Worm (Caenorhabditis elegans) whole organism, L4 larva: Measurements from ENCODE around the gene rps-16.

Source experiments
- D1046.2 ChIP-seq: fragments of 200-800 bp; sonication (Bioruptor generic); IDR thresholded peaks from 2 replicates; pipeline ENCODE4 v1.3.6; 2022; ENCODE audit warnings: missing genetic modification characterization, missing compliant biosample characterization
- F49E8.2 ChIP-seq: sonication (generic microtip); optimal IDR thresholded peaks from 2 replicates; lab custom pipeline; 2016; ENCODE audit warnings: missing compliant biosample characterization, mild to moderate bottlenecking, missing genetic modification characterization, borderline replicate concordance
- R02D3.7 ChIP-seq: fragments of 150-350 bp; sonication (generic microtip); optimal IDR thresholded peaks from 3 replicates; lab custom pipeline; 2014; ENCODE audit warnings: missing biosample characterization, missing genetic modification characterization
- T20F7.1 ChIP-seq: fragments of 200-800 bp; sonication (Bioruptor generic); optimal IDR thresholded peaks from 2 replicates; lab custom pipeline; 2018; ENCODE audit warnings: mild to moderate bottlenecking, missing genetic modification characterization, missing compliant biosample characterization
- Y48G9A.11 ChIP-seq: fragments of 200-800 bp; sonication (Bioruptor generic); IDR thresholded peaks from 2 replicates; pipeline ENCODE4 v1.3.6; 2022; ENCODE audit warnings: missing genetic modification reagents, missing genetic modification characterization, missing compliant biosample characterization
- Y5F2A.4 ChIP-seq: fragments of 200-800 bp; sonication (Bioruptor generic); optimal IDR thresholded peaks from 2 replicates; lab custom pipeline; 2018; ENCODE audit warnings: mild to moderate bottlenecking, missing genetic modification characterization, missing compliant biosample characterization
- ZK337.2 ChIP-seq: fragments of 200-800 bp; sonication (Bioruptor generic); IDR thresholded peaks from 2 replicates; pipeline ENCODE4 v1.3.6; 2022; ENCODE audit warnings: missing genetic modification reagents, missing genetic modification characterization, missing compliant biosample characterization
- ZK546.5 ChIP-seq, 2 experiments: sonication (generic microtip); optimal IDR thresholded peaks; 2 replicates each; lab custom pipeline; 2017; ENCODE audit warnings: missing biosample characterization in 2 of 2, missing genetic modification characterization in 2 of 2
- aha-1 ChIP-seq: fragments of 150-350 bp; peaks from one replicate; lab custom pipeline; 2014; ENCODE audit warnings: missing biosample characterization, missing genetic modification characterization
- aly-2 ChIP-seq: sonication (generic microtip); optimal IDR thresholded peaks from 2 replicates; lab custom pipeline; 2018; ENCODE audit warnings: missing biosample characterization, missing genetic modification characterization
- attf-4 ChIP-seq: sonication (generic microtip); optimal IDR thresholded peaks from 3 replicates; lab custom pipeline; 2017; ENCODE audit warnings: missing biosample characterization, missing genetic modification characterization
- ceh-20 ChIP-seq: fragments of 200-800 bp; sonication (Bioruptor generic); IDR thresholded peaks from 2 replicates; pipeline ENCODE4 v1.3.6; 2022; ENCODE audit warnings: missing genetic modification reagents, missing genetic modification characterization, missing compliant biosample characterization
- ceh-44 ChIP-seq: fragments of 200-800 bp; sonication (Bioruptor generic); IDR thresholded peaks from 2 replicates; pipeline ENCODE4 v1.3.6; 2022; ENCODE audit warnings: missing genetic modification reagents, missing genetic modification characterization, missing compliant biosample characterization
- ceh-62 ChIP-seq: sonication (generic microtip); optimal IDR thresholded peaks from 2 replicates; lab custom pipeline; 2017; ENCODE audit warnings: missing biosample characterization, missing genetic modification characterization
- ces-1 ChIP-seq: fragments of 150-350 bp; sonication (generic microtip); optimal IDR thresholded peaks from 4 replicates; lab custom pipeline; 2014; ENCODE audit warnings: missing biosample characterization, missing genetic modification reagents, missing genetic modification characterization
- ctbp-1 ChIP-seq: fragments of 200-800 bp; sonication (Bioruptor generic); IDR thresholded peaks from 2 replicates; pipeline ENCODE4 v1.3.6; 2022; ENCODE audit warnings: missing genetic modification reagents, missing genetic modification characterization, missing compliant biosample characterization
- daf-19 ChIP-seq: fragments of 200-800 bp; sonication (Bioruptor generic); conservative IDR thresholded peaks from 2 replicates; pipeline ENCODE4 v1.3.6; 2022; ENCODE audit warnings: missing genetic modification characterization, missing compliant biosample characterization
- dmd-8 ChIP-seq: fragments of 200-800 bp; sonication (Bioruptor generic); IDR thresholded peaks from 2 replicates; pipeline ENCODE4 v1.3.6; 2022; ENCODE audit warnings: missing genetic modification characterization, missing compliant biosample characterization
- duxl-1 ChIP-seq: sonication (generic microtip); optimal IDR thresholded peaks from 2 replicates; lab custom pipeline; 2016; ENCODE audit warnings: mild to moderate bottlenecking, missing genetic modification characterization, moderate library complexity, missing compliant biosample characterization; ENCODE audit not compliant: poor library complexity
- egl-43 ChIP-seq: fragments of 200-800 bp; sonication (Bioruptor generic); IDR thresholded peaks from 2 replicates; pipeline ENCODE4 v1.3.6; 2022; ENCODE audit warnings: missing genetic modification reagents, missing genetic modification characterization, missing compliant biosample characterization
- fkh-10 ChIP-seq: fragments of 150-350 bp; optimal IDR thresholded peaks from 2 replicates; lab custom pipeline; 2014; ENCODE audit warnings: missing biosample characterization, missing genetic modification reagents, missing genetic modification characterization
- fos-1 ChIP-seq: fragments of 150-350 bp; optimal IDR thresholded peaks from 2 replicates; lab custom pipeline; 2014; ENCODE audit warnings: missing biosample characterization, missing genetic modification characterization
- hlh-11 ChIP-seq: fragments of 200-800 bp; sonication (Bioruptor generic); optimal IDR thresholded peaks from 2 replicates; lab custom pipeline; 2018; ENCODE audit warnings: mild to moderate bottlenecking, missing genetic modification characterization, missing compliant biosample characterization
- hlh-30 ChIP-seq: sonication (generic microtip); optimal IDR thresholded peaks from 2 replicates; lab custom pipeline; 2017; ENCODE audit warnings: antibody characterized with exemption, mild to moderate bottlenecking, missing genetic modification characterization, missing compliant biosample characterization; ENCODE audit not compliant: insufficient read depth
- hmg-1.1 ChIP-seq: fragments of 200-800 bp; sonication (Bioruptor generic); IDR thresholded peaks from 2 replicates; pipeline ENCODE4 v1.3.6; 2022; ENCODE audit warnings: missing genetic modification reagents, missing genetic modification characterization, missing compliant biosample characterization
- jun-1 ChIP-seq: fragments of 150-350 bp; optimal IDR thresholded peaks from 2 replicates; lab custom pipeline; 2014; ENCODE audit warnings: missing biosample characterization, missing genetic modification reagents, missing genetic modification characterization
- lim-7 ChIP-seq: fragments of 200-800 bp; sonication (Bioruptor generic); IDR thresholded peaks from 2 replicates; pipeline ENCODE4 v1.3.6; 2022; ENCODE audit warnings: missing genetic modification characterization, missing compliant biosample characterization
- lin-15B ChIP-seq: fragments of 150-350 bp; sonication (generic microtip); optimal IDR thresholded peaks from 3 replicates; lab custom pipeline; 2014; ENCODE audit warnings: missing biosample characterization, missing genetic modification characterization
- madf-9 ChIP-seq: fragments of 200-800 bp; sonication (Bioruptor generic); conservative IDR thresholded peaks from 2 replicates; pipeline ENCODE4 v1.3.6; 2022; ENCODE audit warnings: missing genetic modification reagents, missing genetic modification characterization, missing compliant biosample characterization
- mdl-1 ChIP-seq, 2 experiments: fragments of 150-350 bp in 1 of 2; sonication (generic microtip) in 1 of 2; optimal IDR thresholded peaks; 2 replicates each; lab custom pipeline; 2014 to 2017; ENCODE audit warnings: missing biosample characterization in 2 of 2, missing genetic modification characterization in 2 of 2
- mxl-2 ChIP-seq: fragments of 200-800 bp; sonication (Bioruptor generic); conservative IDR thresholded peaks from 2 replicates; pipeline ENCODE4 v1.3.6; 2022; ENCODE audit warnings: missing genetic modification reagents, missing genetic modification characterization, missing compliant biosample characterization
- nhr-11 ChIP-seq: fragments of 150-350 bp; optimal IDR thresholded peaks from 2 replicates; lab custom pipeline; 2014; ENCODE audit warnings: missing biosample characterization, missing genetic modification characterization
- nhr-237 ChIP-seq: sonication (generic microtip); optimal IDR thresholded peaks from 2 replicates; lab custom pipeline; 2017; ENCODE audit warnings: missing biosample characterization, missing genetic modification characterization
- nhr-28 ChIP-seq: fragments of 150-350 bp; optimal IDR thresholded peaks from 2 replicates; lab custom pipeline; 2014; ENCODE audit warnings: missing biosample characterization, missing genetic modification characterization
- nhr-41 ChIP-seq: fragments of 200-800 bp; sonication (Bioruptor generic); IDR thresholded peaks from 2 replicates; pipeline ENCODE4 v1.3.6; 2022; ENCODE audit warnings: missing genetic modification reagents, missing genetic modification characterization, missing compliant biosample characterization
- nhr-48 ChIP-seq: sonication (generic microtip); optimal IDR thresholded peaks from 2 replicates; lab custom pipeline; 2016; ENCODE audit warnings: mild to moderate bottlenecking, missing genetic modification characterization, missing compliant biosample characterization
- nhr-6 ChIP-seq: fragments of 150-350 bp; optimal IDR thresholded peaks from 2 replicates; lab custom pipeline; 2014; ENCODE audit warnings: missing biosample characterization, missing genetic modification characterization
- nhr-77 ChIP-seq: fragments of 150-350 bp; optimal IDR thresholded peaks from 2 replicates; lab custom pipeline; 2014; ENCODE audit warnings: missing biosample characterization, missing genetic modification characterization
- pha-4 ChIP-seq, 2 experiments: fragments of 150-350 bp in 1 of 2; fragments of 200-800 bp in 1 of 2; sonication (Bioruptor generic) in 1 of 2; IDR thresholded peaks in 1 of 2; optimal IDR thresholded peaks in 1 of 2; 2 replicates each; pipeline versions ENCODE4 v1.3.6 to Lab custom; 2014 to 2022; ENCODE audit warnings: missing genetic modification characterization in 2 of 2, missing genetic modification reagents in 2 of 2, missing biosample characterization in 1 of 2, missing compliant biosample characterization in 1 of 2
- pqm-1 ChIP-seq: sonication (generic microtip); optimal IDR thresholded peaks from 2 replicates; lab custom pipeline; 2017; ENCODE audit warnings: missing biosample characterization, missing genetic modification characterization
- rbr-2 ChIP-seq: sonication (generic microtip); optimal IDR thresholded peaks from 2 replicates; lab custom pipeline; 2016; ENCODE audit warnings: missing genotype, missing genetic modification characterization, missing compliant biosample characterization
- saeg-2 ChIP-seq: fragments of 200-800 bp; sonication (Bioruptor generic); IDR thresholded peaks from 2 replicates; pipeline ENCODE4 v1.3.6; 2022; ENCODE audit warnings: missing genetic modification reagents, missing genetic modification characterization, missing compliant biosample characterization
- spr-3 ChIP-seq: fragments of 200-800 bp; sonication (Bioruptor generic); optimal IDR thresholded peaks from 2 replicates; lab custom pipeline; 2018; ENCODE audit warnings: mild to moderate bottlenecking, missing genetic modification characterization, missing compliant biosample characterization
- tag-97 ChIP-seq: fragments of 200-800 bp; sonication (Bioruptor generic); IDR thresholded peaks from 2 replicates; pipeline ENCODE4 v1.3.6; 2022; ENCODE audit warnings: missing genetic modification characterization, missing compliant biosample characterization
- tra-1 ChIP-seq: fragments of 200-800 bp; sonication (Bioruptor generic); IDR thresholded peaks from 2 replicates; pipeline ENCODE4 v1.3.6; 2022; ENCODE audit warnings: missing genetic modification reagents, missing genetic modification characterization, missing compliant biosample characterization
- unc-130 ChIP-seq: sonication (generic microtip); optimal IDR thresholded peaks from 2 replicates; lab custom pipeline; 2016; ENCODE audit warnings: missing genetic modification reagents, missing genetic modification characterization, missing compliant biosample characterization
- vab-7 ChIP-seq: fragments of 200-800 bp; sonication (Bioruptor generic); IDR thresholded peaks from 2 replicates; pipeline ENCODE4 v1.3.6; 2022; ENCODE audit warnings: missing genetic modification reagents, missing genetic modification characterization, missing compliant biosample characterization
- zag-1 ChIP-seq: fragments of 150-350 bp; optimal IDR thresholded peaks from 2 replicates; lab custom pipeline; 2014; ENCODE audit warnings: missing biosample characterization, missing genetic modification characterization
- zip-11 ChIP-seq: fragments of 200-800 bp; sonication (Bioruptor generic); IDR thresholded peaks from 2 replicates; pipeline ENCODE4 v1.3.6; 2022; ENCODE audit warnings: missing genetic modification characterization, missing compliant biosample characterization
- zip-2 ChIP-seq: fragments of 150-350 bp; optimal IDR thresholded peaks from 2 replicates; lab custom pipeline; 2014; ENCODE audit warnings: missing biosample characterization, missing genetic modification characterization

Gene rps-16

ce11 chrV:14991489-14991888 lies 8.9 kb downstream of the rps-16 start:
- TF ChIP-seq Y48G9A.11, result peak; percentile 46; the same call in 1 of the 2 replicates
- TF ChIP-seq madf-9 (GFP tag; lab: Robert Waterston, UW), result no peak
- TF ChIP-seq zag-1 (tag; lab: Kevin White, UChicago), result no peak
- TF ChIP-seq nhr-11 (tag; lab: Kevin White, UChicago), result no peak
- TF ChIP-seq hlh-11 (tag; lab: Kevin White, UChicago), result no peak
- no peak for TF ChIP-seq lin-15B (tag; lab: Kevin White, UChicago)
- no peak for TF ChIP-seq Y5F2A.4 (GFP tag; lab: Kevin White, UChicago)
- no peak for TF ChIP-seq nhr-48 (tag; lab: Kevin White, UChicago)
- no peak for TF ChIP-seq mxl-2 (GFP tag; lab: Robert Waterston, UW)
- no peak for TF ChIP-seq nhr-237 (tag; lab: Kevin White, UChicago)
- TF ChIP-seq ZK546.5 (tag; optimal IDR thresholded peaks at IDR 0.05; lab: Kevin White, UChicago), result no peak
- no peak for TF ChIP-seq D1046.2 (GFP tag; lab: Robert Waterston, UW)
- no peak for TF ChIP-seq tra-1 (GFP tag; lab: Robert Waterston, UW)
- TF ChIP-seq nhr-28, result no peak
- no peak for TF ChIP-seq egl-43 (GFP tag; lab: Robert Waterston, UW)
- TF ChIP-seq zip-2 (tag; lab: Kevin White, UChicago), result no peak
- TF ChIP-seq aly-2 (tag; lab: Kevin White, UChicago), result no peak
- TF ChIP-seq unc-130 (GFP tag; lab: Kevin White, UChicago), result peak; percentile 1
- no peak for TF ChIP-seq nhr-6 (tag; lab: Kevin White, UChicago)
- no peak for TF ChIP-seq daf-19 (GFP tag; lab: Robert Waterston, UW)
- TF ChIP-seq pqm-1, result no peak
- no peak for TF ChIP-seq dmd-8 (GFP tag; lab: Robert Waterston, UW)
- TF ChIP-seq mdl-1 (tag; optimal IDR thresholded peaks at IDR 0.05; lab: Kevin White, UChicago), result no peak
- peak; percentile 16 for TF ChIP-seq F49E8.2 (tag; lab: Kevin White, UChicago)
- no peak for TF ChIP-seq zip-11
- TF ChIP-seq aha-1 (tag; lab: Kevin White, UChicago), result peak; percentile 75
- no peak for TF ChIP-seq jun-1
- TF ChIP-seq, all 104 proteins: peak for 4

- TF ChIP-seq hmg-1.1 (GFP tag; lab: Robert Waterston, UW) (no peak), nhr-77 (tag; lab: Kevin White, UChicago) (no peak), fkh-10 (no peak), saeg-2 (GFP tag; lab: Robert Waterston, UW) (no peak), ceh-20 (GFP tag; lab: Robert Waterston, UW) (no peak), jun-1 (no peak), tag-97 (GFP tag; lab: Robert Waterston, UW) (no peak), ZK546.5 (tag; optimal IDR thresholded peaks at IDR 0.05; lab: Kevin White, UChicago) (no peak), ces-1 (GFP tag; lab: Kevin White, UChicago) (no peak), vab-7 (GFP tag; lab: Robert Waterston, UW) (no peak), ctbp-1 (no peak), Y5F2A.4 (GFP tag; lab: Kevin White, UChicago) (no peak), lim-7 (GFP tag; lab: Robert Waterston, UW) (no peak), duxl-1 (tag; lab: Kevin White, UChicago) (no peak), spr-3 (GFP tag; lab: Kevin White, UChicago) (no peak), aha-1 (tag; lab: Kevin White, UChicago) (no peak), pha-4 (GFP tag; IDR thresholded peaks at IDR 0.05; lab: Robert Waterston, UW) (no peak), pha-4 (tag; optimal IDR thresholded peaks at IDR 0.05; lab: Kevin White, UChicago) (no peak), fos-1 (no peak), zip-2 (tag; lab: Kevin White, UChicago) (no peak), hlh-30 (tag; lab: Kevin White, UChicago) (no peak), T20F7.1 (GFP tag; lab: Kevin White, UChicago) (peak; percentile 95), ZK337.2 (GFP tag; lab: Robert Waterston, UW) (no peak), ceh-62 (tag; lab: Kevin White, UChicago) (no peak), R02D3.7 (tag; lab: Kevin White, UChicago) (peak; percentile 70), ceh-44 (GFP tag; lab: Robert Waterston, UW) (no peak), attf-4 (tag; lab: Kevin White, UChicago) (no peak), madf-9 (GFP tag; lab: Robert Waterston, UW) (no peak), nhr-41 (GFP tag; lab: Robert Waterston, UW) (no peak), mxl-2 (GFP tag; lab: Robert Waterston, UW) (no peak), mdl-1 (tag; optimal IDR thresholded peaks at IDR 0.05; lab: Kevin White, UChicago) (no peak), unc-130 (GFP tag; lab: Kevin White, UChicago) (no peak), rbr-2 (no peak), zag-1 (tag; lab: Kevin White, UChicago) (no peak)
These were observed 9.5 kb downstream of the rps-16 start, which contains the start of the genes cdt-2 and T01C3.2 for ce11 chrV:14990843-14991242. Gene cdt-2, minus strand, starts transcription at chrV:14991126. Gene T01C3.2, plus strand, starts transcription at chrV:14991168.
